Worm (Caenorhabditis elegans): ENCODE data around the gene tbck-1.

DNA sequence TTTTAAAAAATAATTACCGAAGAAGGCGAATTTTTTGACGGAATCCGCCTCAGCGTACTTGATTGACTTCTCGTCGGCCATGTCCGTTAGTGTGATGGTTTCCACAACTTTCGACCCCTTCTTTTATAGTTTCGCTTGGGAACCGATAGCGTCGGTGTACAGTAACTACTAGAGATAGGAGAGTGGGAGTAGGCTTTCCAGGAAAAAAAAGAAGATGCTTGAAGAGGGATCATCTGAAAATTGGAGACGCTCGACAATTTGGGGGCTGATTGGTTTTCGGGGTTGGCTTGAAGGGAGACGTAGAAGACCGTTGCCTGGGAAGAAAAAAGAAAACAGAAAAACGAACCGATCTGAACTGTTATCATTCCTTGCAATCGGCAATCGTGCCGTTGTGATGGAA lies 42.3 kb downstream of the tbck-1 start, which contains the start of gene col-20:
- TF ChIP-seq ceh-58 (GFP tag; IDR thresholded peaks at IDR 0.05) (no peak), F37B4.10 (GFP tag; IDR thresholded peaks at IDR 0.05) (no peak), ZK185.1 (tag; optimal IDR thresholded peaks at IDR 0.05; ENCODE audit: poor library complexity, severe bottlenecking) (no peak), ztf-18 (tag; optimal IDR thresholded peaks at IDR 0.05) (no peak), xnd-1 (tag; optimal IDR thresholded peaks at IDR 0.05) (no peak), pha-4 (tag; optimal IDR thresholded peaks at IDR 0.05) (no peak), unc-130 (GFP tag; optimal IDR thresholded peaks at IDR 0.05) (no peak), ama-1 (optimal IDR thresholded peaks at IDR 0.05) (no peak), ama-1 (GFP tag; optimal IDR thresholded peaks at IDR 0.05) (no peak), ceh-27 (GFP tag; optimal IDR thresholded peaks at IDR 0.05) (no peak), nfyb-1 (GFP tag; IDR thresholded peaks at IDR 0.05) (no peak), sptf-2 (GFP tag; optimal IDR thresholded peaks at IDR 0.05) (no peak), snpc-4 (GFP tag; optimal IDR thresholded peaks at IDR 0.05) (no peak), snpc-4 (tag; optimal IDR thresholded peaks at IDR 0.05) (no peak)

All from whole organism, young adult.